Fruit fly (Drosophila melanogaster): ENCODE measurements around the gene FoxP.

Gene FoxP

dm6 chr3R:9767620-9768592 is 37.2 kb upstream of the FoxP start, which contains the start of gene Naa80 (continued):
- TF ChIP-seq org-1 (GFP tag; optimal IDR thresholded peaks at IDR 0.05), result no peak
- peak; percentile 14 for TF ChIP-seq Hey (tag; optimal IDR thresholded peaks at IDR 0.05)
- peak; percentile 31 for TF ChIP-seq NC2β (GFP tag; optimal IDR thresholded peaks at IDR 0.05)
- TF ChIP-seq bowl (GFP tag; IDR thresholded peaks at IDR 0.05), result no peak
- peak; percentile 66 for TF ChIP-seq CG7987 (GFP tag; optimal IDR thresholded peaks at IDR 0.05)
- TF ChIP-seq Doc2 (GFP tag; IDR thresholded peaks at IDR 0.05), result no peak
- TF ChIP-seq HLHmδ (GFP tag; optimal IDR thresholded peaks at IDR 0.05), result peak; percentile 63
- no peak for TF ChIP-seq CG31388 (GFP tag; optimal IDR thresholded peaks at IDR 0.05)
- no peak for TF ChIP-seq CG7357 (GFP tag; IDR thresholded peaks at IDR 0.05)
- peak; percentile 83 for TF ChIP-seq HLH54F (GFP tag; optimal IDR thresholded peaks at IDR 0.05)
- peak; percentile 87 for TF ChIP-seq HmgZ (tag; optimal IDR thresholded peaks at IDR 0.05)
- peak; percentile 88 for TF ChIP-seq ftz-f1 (GFP tag; optimal IDR thresholded peaks at IDR 0.05)
- TF ChIP-seq GATAe (GFP tag; conservative IDR thresholded peaks at IDR 0.05), result no peak
- peak; percentile 54 for TF ChIP-seq Sry-δ (GFP tag; optimal IDR thresholded peaks at IDR 0.05)
- peak; percentile 76 for TF ChIP-seq CG31224 (GFP tag; IDR thresholded peaks at IDR 0.05)
- no peak for TF ChIP-seq CG12236 (GFP tag; optimal IDR thresholded peaks at IDR 0.05)
- TF ChIP-seq Nf-YA (GFP tag; IDR thresholded peaks at IDR 0.05), result no peak
- TF ChIP-seq gfzf (GFP tag; optimal IDR thresholded peaks at IDR 0.05), result peak; percentile 38
- peak; percentile 89 for TF ChIP-seq zfh2 (GFP tag; optimal IDR thresholded peaks at IDR 0.05)
- peak; percentile 5 for TF ChIP-seq twi (tag; optimal IDR thresholded peaks at IDR 0.05)
- peak; percentile 72 for TF ChIP-seq CG10543 (GFP tag; optimal IDR thresholded peaks at IDR 0.05)
- TF ChIP-seq CG4707 (GFP tag; optimal IDR thresholded peaks at IDR 0.05), result peak; percentile 7
- TF ChIP-seq B-H1 (GFP tag; IDR thresholded peaks at IDR 0.05), result no peak
- peak; percentile 70 for TF ChIP-seq Rx (GFP tag; IDR thresholded peaks at IDR 0.05)
- peak; percentile 16 for TF ChIP-seq Lhr (GFP tag; optimal IDR thresholded peaks at IDR 0.05)
- TF ChIP-seq CG11504 (tag; optimal IDR thresholded peaks at IDR 0.05), result no peak
- no peak for TF ChIP-seq hbn (GFP tag; IDR thresholded peaks at IDR 0.05; ENCODE audit: partially characterized antibody)
- TF ChIP-seq CG17385 (GFP tag; optimal IDR thresholded peaks at IDR 0.05), result peak; percentile 99
- TF ChIP-seq Max (GFP tag; optimal IDR thresholded peaks at IDR 0.05), result peak; percentile 57
- peak; percentile 60; the same call in 1 of the 2 replicates for TF ChIP-seq CG14014 (GFP tag; IDR thresholded peaks at IDR 0.05)
- TF ChIP-seq CG17361 (GFP tag; IDR thresholded peaks at IDR 0.05), result 0 out of 3 replicates have a peak, but pooled peaks have one; percentile 10
- TF ChIP-seq CG42726 (GFP tag; IDR thresholded peaks at IDR 0.05; ENCODE audit: partially characterized antibody), result peak; percentile 65
- no peak for TF ChIP-seq TFAM (GFP tag; optimal IDR thresholded peaks at IDR 0.05)
- peak; percentile 80 for TF ChIP-seq CG34422 (GFP tag; IDR thresholded peaks at IDR 0.05)
- TF ChIP-seq Lim3 (GFP tag; IDR thresholded peaks at IDR 0.05), result no peak
- TF ChIP-seq CG13894 (tag; optimal IDR thresholded peaks at IDR 0.05), result peak; percentile 56
- peak; percentile 46 for TF ChIP-seq ttk (GFP tag; IDR thresholded peaks at IDR 0.05)
- peak; percentile 84 for TF ChIP-seq B-H2 (GFP tag; optimal IDR thresholded peaks at IDR 0.05)
- TF ChIP-seq Gsc (GFP tag; IDR thresholded peaks at IDR 0.05), result no peak
- TF ChIP-seq nerfin-1 (tag; optimal IDR thresholded peaks at IDR 0.05), result peak; percentile 21
- no peak for TF ChIP-seq CG10462 (GFP tag; optimal IDR thresholded peaks at IDR 0.05)
- TF ChIP-seq repo (GFP tag; optimal IDR thresholded peaks at IDR 0.05), result peak; percentile 57
- TF ChIP-seq Six4 (GFP tag; optimal IDR thresholded peaks at IDR 0.05), result peak; percentile 1
- peak; percentile 82 for TF ChIP-seq CG17912 (GFP tag; optimal IDR thresholded peaks at IDR 0.05)
- peak; percentile 58 for TF ChIP-seq CG11398 (GFP tag; optimal IDR thresholded peaks at IDR 0.05)
- peak; percentile 54 for TF ChIP-seq kni (GFP tag; optimal IDR thresholded peaks at IDR 0.05)
- peak; percentile 61; the same call in 1 of the 2 replicates for TF ChIP-seq CG32532 (GFP tag; IDR thresholded peaks at IDR 0.05)
- peak; percentile 40 for TF ChIP-seq bigmax (GFP tag; optimal IDR thresholded peaks at IDR 0.05)
- TF ChIP-seq Kr (GFP tag; optimal IDR thresholded peaks at IDR 0.05), result no peak
